Fruit fly (Drosophila melanogaster): ENCODE results near the gene ApepP.

ApepP gene

DNA sequence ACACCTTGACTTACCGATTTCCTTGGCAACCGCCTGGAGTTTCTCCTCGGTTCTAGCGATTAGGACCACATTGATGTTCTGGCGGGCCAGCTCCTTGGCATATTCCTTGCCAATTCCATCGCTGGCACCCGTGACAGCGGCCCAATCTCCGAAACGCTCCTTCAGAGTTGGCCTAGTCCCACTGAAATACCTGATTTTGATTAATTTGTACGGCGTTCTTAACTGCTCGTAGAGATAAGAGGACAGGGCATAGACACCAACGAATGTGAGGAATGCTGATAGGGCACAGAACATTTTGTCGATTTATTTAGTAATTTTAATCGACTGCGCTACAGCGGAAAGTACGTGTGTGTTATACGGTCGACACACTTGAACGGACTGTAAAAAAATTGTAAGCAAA lies 49.1 kb downstream of the ApepP start, which contains the start of gene CG6012:
TSS of gene CG6012 (minus strand) at position 364 of the 400 bp plus-strand sequence.
- TF ChIP-seq exex (tag; optimal IDR thresholded peaks at IDR 0.05), result peak; percentile 97
- TF ChIP-seq sd (tag; optimal IDR thresholded peaks at IDR 0.05), result peak; percentile 89
- peak; percentile 71 for TF ChIP-seq sug (tag; optimal IDR thresholded peaks at IDR 0.05)
- TF ChIP-seq mirr (GFP tag; optimal IDR thresholded peaks at IDR 0.05), result peak; percentile 86
- TF ChIP-seq grn (GFP tag; optimal IDR thresholded peaks at IDR 0.05), result peak; percentile 61
- TF ChIP-seq CG10274 (GFP tag; optimal IDR thresholded peaks at IDR 0.05), result peak; percentile 25
- peak; percentile 25 for TF ChIP-seq lab (GFP tag; optimal IDR thresholded peaks at IDR 0.05)
- TF ChIP-seq az2 (GFP tag; optimal IDR thresholded peaks at IDR 0.05), result no peak
- no peak for TF ChIP-seq CG3726 (GFP tag; IDR thresholded peaks at IDR 0.05)
- TF ChIP-seq Med (GFP tag), result peak; percentile 58

dm6 chr2L:16859566-16859965 lies 50.7 kb downstream of the ApepP start:
- TF ChIP-seq ro (GFP tag; IDR thresholded peaks at IDR 0.05) (no peak), unpg (GFP tag; optimal IDR thresholded peaks at IDR 0.05) (peak; percentile 44), B-H2 (GFP tag; optimal IDR thresholded peaks at IDR 0.05) (no peak), HLHmδ (GFP tag; optimal IDR thresholded peaks at IDR 0.05) (no peak), org-1 (GFP tag; optimal IDR thresholded peaks at IDR 0.05) (no peak), pho (GFP tag; optimal IDR thresholded peaks at IDR 0.05) (no peak), CG17361 (GFP tag; IDR thresholded peaks at IDR 0.05) (no peak), ranshi (GFP tag; IDR thresholded peaks at IDR 0.05) (no peak), crol (GFP tag; IDR thresholded peaks at IDR 0.05) (no peak), Sry-β (GFP tag; optimal IDR thresholded peaks at IDR 0.05) (no peak), Hr51 (GFP tag; optimal IDR thresholded peaks at IDR 0.05) (peak in 1 of 2 experiments; percentile 41), CG7745 (tag; optimal IDR thresholded peaks at IDR 0.05) (no peak), ara (GFP tag; IDR thresholded peaks at IDR 0.05) (no peak), CG11695 (GFP tag; IDR thresholded peaks at IDR 0.05) (no peak), CG15514 (GFP tag; optimal IDR thresholded peaks at IDR 0.05) (no peak), CG14965 (GFP tag; optimal IDR thresholded peaks at IDR 0.05; ENCODE audit: borderline replicate concordance) (no peak), C15 (GFP tag; IDR thresholded peaks at IDR 0.05) (no peak), kay (GFP tag; optimal IDR thresholded peaks at IDR 0.05) (no peak), shn (GFP tag; optimal IDR thresholded peaks at IDR 0.05) (no peak), CG11085 (GFP tag; IDR thresholded peaks at IDR 0.05) (no peak), HmgZ (tag; optimal IDR thresholded peaks at IDR 0.05) (no peak), CG3847 (GFP tag; IDR thresholded peaks at IDR 0.05) (no peak), Gug (GFP tag; IDR thresholded peaks at IDR 0.05) (no peak), fu2 (GFP tag; optimal IDR thresholded peaks at IDR 0.05) (no peak), bsh (GFP tag; optimal IDR thresholded peaks at IDR 0.05) (peak in 1 of 2 experiments; percentile 51), CG12299 (tag; optimal IDR thresholded peaks at IDR 0.05) (no peak), ems (GFP tag; optimal IDR thresholded peaks at IDR 0.05) (no peak), ato (GFP tag; IDR thresholded peaks at IDR 0.05; ENCODE audit: partially characterized antibody) (no peak), CG11093 (GFP tag; IDR thresholded peaks at IDR 0.05) (no peak), CG6272 (GFP tag; IDR thresholded peaks at IDR 0.05) (no peak), trem (tag; optimal IDR thresholded peaks at IDR 0.05) (peak; percentile 20), CG10209 (GFP tag; optimal IDR thresholded peaks at IDR 0.05) (no peak), Usf (GFP tag; optimal IDR thresholded peaks at IDR 0.05) (no peak), vnd (GFP tag; IDR thresholded peaks at IDR 0.05; ENCODE audit: partially characterized antibody) (no peak), sqz (GFP tag; optimal IDR thresholded peaks at IDR 0.05) (no peak), CG9437 (GFP tag; optimal IDR thresholded peaks at IDR 0.05) (no peak), pita (GFP tag; optimal IDR thresholded peaks at IDR 0.05) (peak; percentile 35), Nf-YB (GFP tag; optimal IDR thresholded peaks at IDR 0.05) (no peak), esg (GFP tag; conservative IDR thresholded peaks at IDR 0.05) (no peak), CG2678 (tag; optimal IDR thresholded peaks at IDR 0.05) (peak; percentile 19)
